Fruit fly (Drosophila melanogaster) whole organism, pupa: ENCODE results near the gene CG18675.

ENCODE experiments used
- CG10348 ChIP-seq: fragments of 200-800 bp; sonication (Bioruptor generic); IDR thresholded peaks from 2 replicates; pipeline ENCODE4 v1.3.6; 2022; ENCODE audit warnings: missing biosample characterization, missing genetic modification characterization
- CG15710 ChIP-seq: fragments of 200-800 bp; sonication (Bioruptor generic); optimal IDR thresholded peaks from 2 replicates; lab custom pipeline; 2018; ENCODE audit warnings: missing biosample characterization, mild to moderate bottlenecking, missing genetic modification characterization, moderate library complexity
- CG17806 ChIP-seq: fragments of 200-800 bp; sonication (Bioruptor generic); optimal IDR thresholded peaks from 2 replicates; lab custom pipeline; 2018; ENCODE audit warnings: missing biosample characterization, mild to moderate bottlenecking, missing genetic modification characterization, moderate library complexity
- CG34367 ChIP-seq: fragments of 200-800 bp; sonication (Bioruptor generic); optimal IDR thresholded peaks from 2 replicates; lab custom pipeline; 2018; ENCODE audit warnings: missing biosample characterization, mild to moderate bottlenecking, missing genetic modification characterization
- CG8159 ChIP-seq: fragments of 200-800 bp; sonication (Bioruptor generic); optimal IDR thresholded peaks from 3 replicates; lab custom pipeline; 2018; ENCODE audit warnings: missing biosample characterization, mild to moderate bottlenecking, missing genetic modification characterization, moderate library complexity
- CG8301 ChIP-seq: fragments of 200-800 bp; sonication (Bioruptor generic); optimal IDR thresholded peaks from 2 replicates; lab custom pipeline; 2018; ENCODE audit warnings: missing biosample characterization, mild to moderate bottlenecking, missing genetic modification characterization
- CG9948 ChIP-seq: fragments of 200-800 bp; sonication (Bioruptor generic); optimal IDR thresholded peaks from 2 replicates; lab custom pipeline; 2018; ENCODE audit warnings: missing biosample characterization, mild to moderate bottlenecking, missing genetic modification characterization, moderate library complexity
- D1 ChIP-seq: fragments of 200-800 bp; sonication (Bioruptor generic); optimal IDR thresholded peaks from 2 replicates; lab custom pipeline; 2018; ENCODE audit warnings: missing biosample characterization, mild to moderate bottlenecking, missing genetic modification characterization, moderate library complexity
- EcR ChIP-seq: fragments of 200-800 bp; sonication (Bioruptor generic); optimal IDR thresholded peaks from 3 replicates; lab custom pipeline; 2019; ENCODE audit warnings: missing biosample characterization, missing genetic modification characterization, mild to moderate bottlenecking, moderate library complexity, missing genetic modification reagents
- Ets98B ChIP-seq: fragments of 200-800 bp; sonication (Bioruptor generic); IDR thresholded peaks from 2 replicates; pipeline ENCODE4 v1.3.6; 2022; ENCODE audit warnings: missing biosample characterization, missing genetic modification characterization
- Snoo ChIP-seq: fragments of 200-800 bp; sonication (Bioruptor generic); optimal IDR thresholded peaks from 3 replicates; lab custom pipeline; 2017; ENCODE audit warnings: missing biosample characterization, mild to moderate bottlenecking, missing genetic modification characterization, inconsistent platforms

dm6 chr3L:4215079-4215478 is 41.4 kb downstream of the CG18675 start, which contains the start of gene Cpr64Ad:
- TF ChIP-seq Ets98B (no peak), CG15710 (no peak), CG8301 (tag; lab: Kevin White, UChicago) (no peak), CG9948 (tag; lab: Kevin White, UChicago) (no peak), CG8159 (tag; lab: Kevin White, UChicago) (no peak), CG10348 (GFP tag; lab: Robert Waterston, UW) (no peak), Snoo (tag; lab: Kevin White, UChicago) (no peak), EcR (no peak), CG34367 (tag; lab: Kevin White, UChicago) (no peak), D1 (no peak), CG17806 (tag; lab: Kevin White, UChicago) (no peak)
